Fruit fly (Drosophila melanogaster) whole organism: ENCODE measurements around the gene CG6236.

Experiments
- CG8478 ChIP-seq: fragments of >200 bp; optimal IDR thresholded peaks from 2 replicates; lab custom pipeline; 2018; ENCODE audit warnings: inconsistent platforms
- Dll ChIP-seq: fragments of >200 bp; optimal IDR thresholded peaks from 2 replicates; lab custom pipeline; 2017
- EcR ChIP-seq, 2 experiments: fragments of >200 bp; optimal IDR thresholded peaks; 2 replicates each; lab custom pipeline; 2017; ENCODE audit warnings: missing biosample characterization in 2 of 2, missing genetic modification characterization in 2 of 2, missing genetic modification reagents in 2 of 2
- pan ChIP-seq: fragments of >200 bp; optimal IDR thresholded peaks from 2 replicates; lab custom pipeline; 2017
- psq ChIP-seq: fragments of >200 bp; optimal IDR thresholded peaks from 2 replicates; lab custom pipeline; 2017
- usp ChIP-seq: fragments of >200 bp; optimal IDR thresholded peaks from 2 replicates; lab custom pipeline; 2017; ENCODE audit warnings: missing biosample characterization, missing genetic modification characterization, mixed read lengths

- no peak for TF ChIP-seq usp (GFP tag; lab: Kevin White, UChicago)
- TF ChIP-seq psq (lab: Kevin White, UChicago) = no peak
- no peak for TF ChIP-seq pan (lab: Kevin White, UChicago)
- no peak for TF ChIP-seq Dll
- TF ChIP-seq EcR (GFP tag; optimal IDR thresholded peaks at IDR 0.05; lab: Kevin White, UChicago) = no peak
- TF ChIP-seq CG8478 = no peak
Measured at dm6 chr3R:15280619-15281334, 47.3 kb downstream of the CG6236 start.
